Fruit fly (Drosophila melanogaster): ENCODE measurements around the gene Qsox3.

Gene Qsox3

DNA sequence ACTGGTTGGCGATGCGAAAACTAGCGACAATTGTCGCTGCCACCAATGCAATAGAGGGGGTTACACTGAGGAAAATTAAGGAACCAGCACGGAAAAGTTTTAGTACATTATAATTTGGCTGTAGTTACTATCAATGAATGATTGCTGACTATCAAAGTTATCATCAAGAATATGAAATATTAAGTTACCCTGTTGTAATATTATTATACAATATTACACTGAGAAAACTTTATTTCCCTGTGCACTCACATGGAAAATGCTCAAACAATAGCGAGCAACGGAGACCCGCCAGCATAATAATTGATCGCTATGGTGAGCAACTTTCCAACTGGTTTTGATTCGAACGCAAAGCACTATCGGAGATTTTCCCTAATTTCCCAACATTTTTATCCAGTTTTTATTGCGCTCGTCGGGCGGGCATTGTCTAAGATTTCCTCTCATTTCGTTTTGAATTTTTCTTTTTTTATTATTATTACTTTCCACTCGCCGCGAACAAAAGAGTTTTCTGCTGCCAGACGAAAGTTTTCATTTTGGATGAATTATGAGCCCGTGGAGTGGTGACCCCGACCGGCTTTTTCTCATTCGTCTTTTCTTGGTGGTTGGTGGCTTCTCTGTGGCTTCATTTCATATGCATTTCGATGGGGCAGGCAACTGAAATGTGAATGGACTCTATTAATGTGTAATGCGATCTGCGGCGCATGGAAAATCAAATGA lies 49.3 kb upstream of the Qsox3 start (continued):
- peak; percentile 59; the same call in 1 of the 2 replicates for TF ChIP-seq sim (GFP tag; IDR thresholded peaks at IDR 0.05)
- peak; percentile 50; the same call in 1 of the 3 replicates for TF ChIP-seq dysf (GFP tag; IDR thresholded peaks at IDR 0.05)
- peak; percentile 77 for TF ChIP-seq CG17385 (GFP tag; optimal IDR thresholded peaks at IDR 0.05)
- peak; percentile 69 for TF ChIP-seq CG1602 (GFP tag; optimal IDR thresholded peaks at IDR 0.05)
- peak in 1 of 2 experiments; percentile 2 for TF ChIP-seq insv (GFP tag; optimal IDR thresholded peaks at IDR 0.05)
- peak; percentile 72 for TF ChIP-seq Chrac-16 (GFP tag; optimal IDR thresholded peaks at IDR 0.05)
- peak; percentile 60 for TF ChIP-seq CG5180 (GFP tag; optimal IDR thresholded peaks at IDR 0.05)
- TF ChIP-seq Mad (GFP tag; optimal IDR thresholded peaks at IDR 0.05), result peak; percentile 31
- peak; percentile 44 for TF ChIP-seq CG10654 (GFP tag; optimal IDR thresholded peaks at IDR 0.05)
- peak; percentile 53 for TF ChIP-seq CG4854 (GFP tag; optimal IDR thresholded peaks at IDR 0.05)
- TF ChIP-seq CG7357 (GFP tag; IDR thresholded peaks at IDR 0.05), result peak; percentile 68; the same call in 1 of the 3 replicates
- peak; percentile 74 for TF ChIP-seq dimm (GFP tag; IDR thresholded peaks at IDR 0.05)
- TF ChIP-seq CG12104 (GFP tag; optimal IDR thresholded peaks at IDR 0.05), result no peak
- peak; percentile 46 for TF ChIP-seq CG1233 (GFP tag; optimal IDR thresholded peaks at IDR 0.05)
- peak; percentile 91 for TF ChIP-seq CG12391 (tag; optimal IDR thresholded peaks at IDR 0.05)
- peak; percentile 87 for TF ChIP-seq org-1 (GFP tag; optimal IDR thresholded peaks at IDR 0.05)
- TF ChIP-seq wor (GFP tag; IDR thresholded peaks at IDR 0.05), result peak; percentile 74; the same call in 1 of the 2 replicates
- TF ChIP-seq Camta (GFP tag; optimal IDR thresholded peaks at IDR 0.05), result peak; percentile 59
- no peak for TF ChIP-seq CG34224 (GFP tag; IDR thresholded peaks at IDR 0.05; ENCODE audit: partially characterized antibody)
- TF ChIP-seq en (GFP tag; optimal IDR thresholded peaks at IDR 0.05), result peak; percentile 21
- peak; percentile 89 for TF ChIP-seq CG17328 (GFP tag; IDR thresholded peaks at IDR 0.05)
- TF ChIP-seq sob (GFP tag; IDR thresholded peaks at IDR 0.05), result peak; percentile 37; the same call in 1 of the 2 replicates
- no peak for TF ChIP-seq CG7963 (GFP tag; IDR thresholded peaks at IDR 0.05; ENCODE audit: partially characterized antibody)
- no peak for TF ChIP-seq sc (optimal IDR thresholded peaks at IDR 0.05)
- peak; percentile 80 for TF ChIP-seq sc (GFP tag; optimal IDR thresholded peaks at IDR 0.05)
- no peak for TF ChIP-seq CG3838 (GFP tag; optimal IDR thresholded peaks at IDR 0.05)
- peak; percentile 85 for TF ChIP-seq CG12219 (GFP tag; optimal IDR thresholded peaks at IDR 0.05)
- TF ChIP-seq pb (GFP tag; optimal IDR thresholded peaks at IDR 0.05), result no peak
- no peak for TF ChIP-seq Dfd (GFP tag; optimal IDR thresholded peaks at IDR 0.05)
- TF ChIP-seq unc-4 (GFP tag; IDR thresholded peaks at IDR 0.05; ENCODE audit: partially characterized antibody), result no peak
- no peak for TF ChIP-seq grn (GFP tag; optimal IDR thresholded peaks at IDR 0.05)
- TF ChIP-seq HHEX (GFP tag; optimal IDR thresholded peaks at IDR 0.05), result peak; percentile 69
- no peak for TF ChIP-seq ERR (GFP tag; optimal IDR thresholded peaks at IDR 0.05)
- TF ChIP-seq Lhr (GFP tag; optimal IDR thresholded peaks at IDR 0.05), result peak; percentile 73
- peak; percentile 74 for TF ChIP-seq Blimp-1 (GFP tag; optimal IDR thresholded peaks at IDR 0.05)
- peak; percentile 58 for TF ChIP-seq ranshi (GFP tag; IDR thresholded peaks at IDR 0.05)
- peak; percentile 62 for TF ChIP-seq CG18619 (GFP tag; optimal IDR thresholded peaks at IDR 0.05)
- peak; percentile 56 for TF ChIP-seq tap (tag; optimal IDR thresholded peaks at IDR 0.05)
- peak; percentile 54 for TF ChIP-seq E2f1 (GFP tag; IDR thresholded peaks at IDR 0.05)
- no peak for TF ChIP-seq Adf1 (GFP tag; IDR thresholded peaks at IDR 0.05)
- TF ChIP-seq NC2β (GFP tag; optimal IDR thresholded peaks at IDR 0.05), result peak; percentile 52
- peak; percentile 90 for TF ChIP-seq dmrt11E (tag; optimal IDR thresholded peaks at IDR 0.05)
- no peak for TF ChIP-seq vnd (GFP tag; IDR thresholded peaks at IDR 0.05; ENCODE audit: partially characterized antibody)
- TF ChIP-seq nmo (GFP tag; optimal IDR thresholded peaks at IDR 0.05), result peak; percentile 82
- TF ChIP-seq CG32767 (GFP tag; IDR thresholded peaks at IDR 0.05), result peak; percentile 65
- no peak for TF ChIP-seq luna (GFP tag; optimal IDR thresholded peaks at IDR 0.05)
- no peak for TF ChIP-seq crol (GFP tag; IDR thresholded peaks at IDR 0.05)
- TF ChIP-seq seq (GFP tag; IDR thresholded peaks at IDR 0.05), result peak; percentile 46; the same call in 1 of the 2 replicates
- TF ChIP-seq CG7372 (GFP tag; IDR thresholded peaks at IDR 0.05), result peak; percentile 52; the same call in 1 of the 2 replicates
- peak; percentile 81 for TF ChIP-seq CG7839 (tag; optimal IDR thresholded peaks at IDR 0.05)
